Worm (Caenorhabditis elegans): Measurements from ENCODE around the gene srh-30.

- no peak for TF ChIP-seq ztf-11 (tag; optimal IDR thresholded peaks at IDR 0.05)
- no peak for TF ChIP-seq sea-2 (GFP tag; optimal IDR thresholded peaks at IDR 0.05)
- TF ChIP-seq nhr-11 (tag; optimal IDR thresholded peaks at IDR 0.05), result no peak
- no peak for TF ChIP-seq nhr-28 (tag; optimal IDR thresholded peaks at IDR 0.05)
- no peak for TF ChIP-seq ZK546.5 (tag; optimal IDR thresholded peaks at IDR 0.05)
- TF ChIP-seq pha-4 (tag; optimal IDR thresholded peaks at IDR 0.05), result peak; percentile 11
- no peak for TF ChIP-seq ama-1 (optimal IDR thresholded peaks at IDR 0.05)
These were observed 38.5 kb upstream of the srh-30 start for ce11 chrV:6810091-6810490.

All from whole organism, L3 larva.